Fruit fly (Drosophila melanogaster) whole organism, embryonic: ENCODE measurements around the gene BthD.

Experiments used
- Awh ChIP-seq: fragments of 200-800 bp; sonication (Bioruptor generic); IDR thresholded peaks from 2 replicates; pipeline ENCODE4, ENCODE4 v1.3.6; 2022; ENCODE audit warnings: missing biosample characterization, missing genetic modification characterization
- BtbVII ChIP-seq: fragments of 200-800 bp; sonication (Bioruptor generic); optimal IDR thresholded peaks from 3 replicates; lab custom pipeline; 2017; ENCODE audit warnings: missing biosample characterization, mild to moderate bottlenecking, missing genetic modification characterization
- CG11723 ChIP-seq: fragments of 200-800 bp; sonication (Bioruptor generic); optimal IDR thresholded peaks from 2 replicates; lab custom pipeline; 2017; ENCODE audit warnings: missing biosample characterization, mild to moderate bottlenecking, missing genetic modification characterization
- CG12942 ChIP-seq: fragments of 200-800 bp; sonication (Bioruptor generic); optimal IDR thresholded peaks from 3 replicates; lab custom pipeline; 2016; ENCODE audit warnings: missing biosample characterization, missing genetic modification characterization
- CG14441 ChIP-seq: fragments of 200-800 bp; sonication (Bioruptor generic); IDR thresholded peaks from 2 replicates; pipeline ENCODE4 v1.3.6; 2022; ENCODE audit warnings: missing biosample characterization, missing genetic modification characterization
- CG18764 ChIP-seq: fragments of 200-800 bp; sonication (Bioruptor generic); optimal IDR thresholded peaks from 3 replicates; lab custom pipeline; 2016; ENCODE audit warnings: missing biosample characterization, missing genetic modification characterization
- CG2889 ChIP-seq: fragments of 200-800 bp; sonication (Bioruptor generic); IDR thresholded peaks from 3 replicates; pipeline ENCODE4 v1.3.6; 2022; ENCODE audit warnings: missing biosample characterization, missing genetic modification characterization
- CG30431 ChIP-seq: fragments of 200-800 bp; sonication (Bioruptor generic); optimal IDR thresholded peaks from 2 replicates; lab custom pipeline; 2017; ENCODE audit warnings: missing biosample characterization, missing genetic modification characterization
- CG31441 ChIP-seq: fragments of 200-800 bp; sonication (Bioruptor generic); IDR thresholded peaks from 2 replicates; pipeline ENCODE4 v1.3.6; 2022; ENCODE audit warnings: missing biosample characterization, missing genetic modification characterization
- CG33557 ChIP-seq: fragments of 200-800 bp; sonication (Bioruptor generic); optimal IDR thresholded peaks from 2 replicates; lab custom pipeline; 2019; ENCODE audit warnings: missing biosample characterization, mild to moderate bottlenecking, missing genetic modification characterization, moderate library complexity
- CG3407 ChIP-seq: fragments of 200-800 bp; sonication (Bioruptor generic); optimal IDR thresholded peaks from 2 replicates; lab custom pipeline; 2018; ENCODE audit warnings: missing biosample characterization, mild to moderate bottlenecking, missing genetic modification characterization
- CG3847 ChIP-seq: fragments of 200-800 bp; sonication (Bioruptor generic); IDR thresholded peaks from 2 replicates; pipeline ENCODE4 v1.3.6; 2022; ENCODE audit warnings: missing biosample characterization, missing genetic modification characterization
- CG4404 ChIP-seq: fragments of 200-800 bp; sonication (Bioruptor generic); IDR thresholded peaks from 2 replicates; pipeline ENCODE4 v1.3.6; 2022; ENCODE audit warnings: missing biosample characterization, missing genetic modification characterization
- CG4424 ChIP-seq: fragments of 200-800 bp; sonication (Bioruptor generic); optimal IDR thresholded peaks from 3 replicates; lab custom pipeline; 2016; ENCODE audit warnings: missing biosample characterization, missing genetic modification characterization
- CG7556 ChIP-seq: fragments of 200-800 bp; sonication (Bioruptor generic); optimal IDR thresholded peaks from 2 replicates; lab custom pipeline; 2017; ENCODE audit warnings: missing biosample characterization, mild to moderate bottlenecking, missing genetic modification characterization
- CG7928 ChIP-seq: fragments of 200-800 bp; sonication (Bioruptor generic); optimal IDR thresholded peaks from 2 replicates; lab custom pipeline; 2017; ENCODE audit warnings: missing biosample characterization, mild to moderate bottlenecking, missing genetic modification characterization
- CG7987 ChIP-seq: fragments of 200-800 bp; sonication (Bioruptor generic); optimal IDR thresholded peaks from 2 replicates; lab custom pipeline; 2018; ENCODE audit warnings: missing biosample characterization, mild to moderate bottlenecking, missing genetic modification characterization, moderate library complexity
- CG9609 ChIP-seq: fragments of 200-800 bp; sonication (Bioruptor generic); optimal IDR thresholded peaks from 3 replicates; lab custom pipeline; 2016; ENCODE audit warnings: missing biosample characterization, missing genetic modification characterization
- CG9797 ChIP-seq: fragments of 200-800 bp; sonication (Bioruptor generic); optimal IDR thresholded peaks from 3 replicates; lab custom pipeline; 2018; ENCODE audit warnings: missing biosample characterization, mild to moderate bottlenecking, missing genetic modification characterization
- Dip2 ChIP-seq: fragments of 200-800 bp; sonication (Bioruptor generic); IDR thresholded peaks from 2 replicates; pipeline ENCODE4 v1.3.6; 2022; ENCODE audit warnings: missing biosample characterization, missing genetic modification characterization
- ERR ChIP-seq: fragments of 200-800 bp; sonication (Bioruptor generic); optimal IDR thresholded peaks from 2 replicates; lab custom pipeline; 2016; ENCODE audit warnings: missing biosample characterization, missing genetic modification characterization
- Lpt ChIP-seq: fragments of >200 bp; optimal IDR thresholded peaks from 2 replicates; lab custom pipeline; 2018; ENCODE audit warnings: missing biosample characterization, missing genetic modification characterization
- NC2β ChIP-seq: fragments of 200-800 bp; sonication (Bioruptor generic); optimal IDR thresholded peaks from 2 replicates; lab custom pipeline; 2016; ENCODE audit warnings: missing biosample characterization, missing genetic modification characterization
- ab ChIP-seq: fragments of 200-800 bp; sonication (Bioruptor generic); optimal IDR thresholded peaks from 2 replicates; lab custom pipeline; 2016; ENCODE audit warnings: missing biosample characterization, missing genetic modification characterization
- ato ChIP-seq: fragments of 200-800 bp; sonication (Bioruptor generic); IDR thresholded peaks from 2 replicates; pipeline ENCODE4 v1.3.6; 2022; ENCODE audit warnings: missing biosample characterization, missing genetic modification characterization; ENCODE audit not compliant: partially characterized antibody
- bbx ChIP-seq: fragments of 200-800 bp; sonication (Bioruptor generic); IDR thresholded peaks from 2 replicates; pipeline ENCODE4 v1.3.6; 2022; ENCODE audit warnings: missing biosample characterization, missing genetic modification characterization; ENCODE audit not compliant: partially characterized antibody
- bcd ChIP-seq: fragments of 200-800 bp; sonication (Bioruptor generic); optimal IDR thresholded peaks from 2 replicates; lab custom pipeline; 2017; ENCODE audit warnings: missing biosample characterization, mild to moderate bottlenecking, missing genetic modification characterization
- caup ChIP-seq: fragments of 200-800 bp; sonication (Bioruptor generic); optimal IDR thresholded peaks from 3 replicates; lab custom pipeline; 2017; ENCODE audit warnings: missing biosample characterization, mild to moderate bottlenecking, missing genetic modification characterization, moderate library complexity; ENCODE audit not compliant: severe bottlenecking
- dati ChIP-seq: fragments of 200-800 bp; sonication (Bioruptor generic); IDR thresholded peaks from 2 replicates; pipeline ENCODE4 v1.3.6; 2022; ENCODE audit warnings: missing biosample characterization, missing genetic modification characterization
- dimm ChIP-seq: fragments of 200-800 bp; sonication (Bioruptor generic); IDR thresholded peaks from 2 replicates; pipeline ENCODE4 v1.3.6; 2022; ENCODE audit warnings: missing biosample characterization, missing genetic modification characterization
- esg ChIP-seq: fragments of 200-800 bp; sonication (Bioruptor generic); conservative IDR thresholded peaks from 2 replicates; pipeline ENCODE4 v1.3.6; 2022; ENCODE audit warnings: missing biosample characterization, missing genetic modification characterization
- eyg ChIP-seq: fragments of 200-800 bp; sonication (Bioruptor generic); optimal IDR thresholded peaks from 3 replicates; lab custom pipeline; 2016; ENCODE audit warnings: missing biosample characterization, missing genetic modification characterization
- fd3F ChIP-seq: fragments of 200-800 bp; sonication (Bioruptor generic); optimal IDR thresholded peaks from 2 replicates; lab custom pipeline; 2018; ENCODE audit warnings: missing biosample characterization, mild to moderate bottlenecking, missing genetic modification characterization, moderate library complexity
- gcm2 ChIP-seq: fragments of 200-800 bp; sonication (Bioruptor generic); optimal IDR thresholded peaks from 2 replicates; lab custom pipeline; 2016; ENCODE audit warnings: missing biosample characterization, missing genetic modification characterization
- grn ChIP-seq: fragments of 200-800 bp; sonication (Bioruptor generic); optimal IDR thresholded peaks from 3 replicates; lab custom pipeline; 2017; ENCODE audit warnings: missing biosample characterization, missing genetic modification characterization
- jigr1 ChIP-seq: fragments of 200-800 bp; sonication (Bioruptor generic); IDR thresholded peaks from 3 replicates; pipeline ENCODE4 v1.3.6; 2022; ENCODE audit warnings: missing biosample characterization, missing genetic modification characterization
- jumu ChIP-seq: fragments of 200-800 bp; sonication (Bioruptor generic); optimal IDR thresholded peaks from 3 replicates; lab custom pipeline; 2016; ENCODE audit warnings: missing biosample characterization, missing genetic modification characterization
- mld ChIP-seq: fragments of 200-800 bp; sonication (Bioruptor generic); IDR thresholded peaks from 3 replicates; pipeline ENCODE4 v1.3.6; 2022; ENCODE audit warnings: missing biosample characterization, missing genetic modification characterization; ENCODE audit not compliant: partially characterized antibody
- nmo ChIP-seq: fragments of 200-800 bp; sonication (Bioruptor generic); optimal IDR thresholded peaks from 2 replicates; lab custom pipeline; 2018; ENCODE audit warnings: missing biosample characterization, mild to moderate bottlenecking, missing genetic modification characterization, moderate library complexity
- pb ChIP-seq: fragments of 200-800 bp; sonication (Bioruptor generic); optimal IDR thresholded peaks from 3 replicates; lab custom pipeline; 2016; ENCODE audit warnings: missing biosample characterization, missing genetic modification characterization
- phol ChIP-seq: fragments of 200-800 bp; sonication (Bioruptor generic); optimal IDR thresholded peaks from 3 replicates; lab custom pipeline; 2018; ENCODE audit warnings: missing biosample characterization, mild to moderate bottlenecking, missing genetic modification characterization, moderate library complexity
- pnt ChIP-seq: fragments of 200-800 bp; sonication (Bioruptor generic); optimal IDR thresholded peaks from 3 replicates; lab custom pipeline; 2016; ENCODE audit warnings: missing biosample characterization, missing genetic modification characterization
- prd ChIP-seq, 3 experiments: fragments of >200 bp in 2 of 3; fragments of 200-800 bp in 1 of 3; sonication (Bioruptor generic) in 1 of 3; optimal IDR thresholded peaks in 2 of 3; IDR thresholded peaks in 1 of 3; 2 replicates in 2 of 3; 3 replicates in 1 of 3; pipeline versions ENCODE4 v1.3.6 to Lab custom; 2017 to 2022; ENCODE audit warnings: missing biosample characterization in 1 of 3, missing genetic modification characterization in 1 of 3
- psq ChIP-seq: fragments of 200-800 bp; sonication (Bioruptor generic); optimal IDR thresholded peaks from 2 replicates; lab custom pipeline; 2017; ENCODE audit warnings: missing biosample characterization, missing genetic modification characterization
- pzg ChIP-seq: fragments of 200-800 bp; sonication (Bioruptor generic); optimal IDR thresholded peaks from 3 replicates; lab custom pipeline; 2018; ENCODE audit warnings: missing biosample characterization, mild to moderate bottlenecking, missing genetic modification characterization, moderate library complexity
- slbo ChIP-seq: fragments of 200-800 bp; sonication (Bioruptor generic); IDR thresholded peaks from 2 replicates; pipeline ENCODE4 v1.3.6; 2022; ENCODE audit warnings: missing biosample characterization, missing genetic modification characterization
- sr ChIP-seq: fragments of 200-800 bp; sonication (Bioruptor generic); IDR thresholded peaks from 3 replicates; pipeline ENCODE4 v1.3.6; 2022; ENCODE audit warnings: missing biosample characterization, missing genetic modification characterization
- sug ChIP-seq: fragments of 200-800 bp; optimal IDR thresholded peaks from 2 replicates; lab custom pipeline; 2019; ENCODE audit warnings: missing biosample characterization, mild to moderate bottlenecking, missing genetic modification characterization, moderate library complexity
- wek ChIP-seq: fragments of 200-800 bp; sonication (Bioruptor generic); optimal IDR thresholded peaks from 3 replicates; lab custom pipeline; 2018; ENCODE audit warnings: missing biosample characterization, mild to moderate bottlenecking, missing genetic modification characterization, moderate library complexity

The BthD gene

DNA sequence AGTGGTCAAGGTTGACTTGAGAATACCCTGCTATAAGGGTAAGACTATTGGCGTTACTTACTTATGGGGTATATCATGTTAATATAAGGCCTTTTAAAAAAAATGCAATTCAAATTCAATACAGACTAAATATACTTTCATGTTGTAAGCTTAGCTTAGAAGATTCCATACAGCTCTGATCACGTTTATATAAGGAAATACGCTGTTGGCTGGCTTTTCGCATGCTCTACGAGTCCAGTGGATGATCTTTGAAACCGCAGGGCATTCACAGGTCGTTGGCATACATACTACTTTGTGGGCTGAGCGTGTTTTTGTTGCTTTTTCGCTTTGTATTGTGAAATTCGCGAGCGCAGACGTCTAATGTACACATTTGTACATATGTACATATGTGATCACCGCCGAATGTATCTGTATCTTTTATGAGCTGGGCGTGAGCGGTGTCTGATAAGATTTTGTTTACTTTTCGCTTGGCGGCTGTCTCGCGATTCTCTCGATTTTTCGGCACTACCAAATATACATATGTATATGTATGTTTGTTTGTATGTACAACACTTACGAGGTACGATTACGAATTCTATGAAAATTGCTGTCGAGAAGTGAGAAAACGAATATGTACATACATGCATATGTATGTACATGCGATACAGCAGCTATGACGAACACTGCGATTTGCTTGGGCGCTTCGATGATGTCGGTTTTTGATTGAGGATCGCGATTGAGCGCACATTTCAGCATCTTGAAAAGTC, 22.5 kb downstream of the BthD start (continued):
- peak; percentile 50 for TF ChIP-seq CG3847 (GFP tag; lab: Robert Waterston, UW)
- peak; percentile 3 for TF ChIP-seq CG33557 (GFP tag; lab: Kevin White, UChicago)
- peak; percentile 14 for TF ChIP-seq CG9609 (GFP tag; lab: Kevin White, UChicago)
- TF ChIP-seq CG7556 = peak; percentile 50
- no peak for TF ChIP-seq bbx (GFP tag; lab: Robert Waterston, UW)
- no peak for TF ChIP-seq pnt
- TF ChIP-seq ato (GFP tag; lab: Robert Waterston, UW) = no peak
- TF ChIP-seq jumu = no peak
- TF ChIP-seq ab (GFP tag; lab: Kevin White, UChicago) = no peak
- no peak for TF ChIP-seq gcm2 (GFP tag; lab: Kevin White, UChicago)
- TF ChIP-seq NC2β (GFP tag; lab: Kevin White, UChicago) = no peak
- TF ChIP-seq BtbVII (GFP tag; lab: Kevin White, UChicago) = peak; percentile 57
- no peak for TF ChIP-seq dati
- TF ChIP-seq CG12942 (GFP tag; lab: Kevin White, UChicago) = peak; percentile 20
- TF ChIP-seq prd (optimal IDR thresholded peaks at IDR 0.05; lab: Kevin White, UChicago) = no peak
- TF ChIP-seq prd (GFP tag; IDR thresholded peaks at IDR 0.05; lab: Robert Waterston, UW) = peak; percentile 54
- TF ChIP-seq Dip2 (GFP tag; lab: Robert Waterston, UW) = no peak
- TF ChIP-seq CG7987 = peak; percentile 63
- no peak for TF ChIP-seq eyg (GFP tag; lab: Kevin White, UChicago)
- TF ChIP-seq pb (GFP tag; lab: Kevin White, UChicago) = no peak
- TF ChIP-seq CG4404 (GFP tag; lab: Robert Waterston, UW) = no peak
- TF ChIP-seq CG31441 (GFP tag; lab: Robert Waterston, UW) = peak; percentile 40; the same call in 1 of the 2 replicates
- TF ChIP-seq sr = 0 out of 3 replicates have a peak, but pooled peaks have one; percentile 18
- TF ChIP-seq CG30431 (GFP tag; lab: Kevin White, UChicago) = no peak
- TF ChIP-seq pzg (GFP tag; lab: Kevin White, UChicago) = no peak
- TF ChIP-seq CG3407 = no peak
- no peak for TF ChIP-seq mld
- TF ChIP-seq caup = peak; percentile 71
- no peak for TF ChIP-seq dimm (GFP tag; lab: Robert Waterston, UW)
- no peak for TF ChIP-seq CG4424
- 0 out of 2 replicates have a peak, but pooled peaks have one; percentile 17 for TF ChIP-seq esg (GFP tag; lab: Robert Waterston, UW)
- TF ChIP-seq Lpt (GFP tag; lab: Kevin White, UChicago) = no peak
- TF ChIP-seq bcd = peak; percentile 33
- TF ChIP-seq CG14441 (GFP tag; lab: Robert Waterston, UW) = no peak
- no peak for TF ChIP-seq phol (tag; lab: Kevin White, UChicago)
- TF ChIP-seq CG7928 (GFP tag; lab: Kevin White, UChicago) = no peak
- no peak for TF ChIP-seq psq
- TF ChIP-seq fd3F (GFP tag; lab: Kevin White, UChicago) = peak; percentile 28
- peak; percentile 61 for TF ChIP-seq slbo (GFP tag; lab: Robert Waterston, UW)
- TF ChIP-seq ERR (GFP tag; lab: Kevin White, UChicago) = peak; percentile 38
- TF ChIP-seq wek (GFP tag; lab: Kevin White, UChicago) = peak; percentile 77
- peak; percentile 61; the same call in 1 of the 2 replicates for TF ChIP-seq Awh
- TF ChIP-seq jigr1 (GFP tag; lab: Robert Waterston, UW) = no peak
- TF ChIP-seq CG11723 (GFP tag; lab: Kevin White, UChicago) = no peak
- peak; percentile 24 for TF ChIP-seq CG18764 (GFP tag; lab: Kevin White, UChicago)
- peak; percentile 63 for TF ChIP-seq sug (tag; lab: Kevin White, UChicago)
- TF ChIP-seq nmo (GFP tag; lab: Kevin White, UChicago) = peak; percentile 19
- TF ChIP-seq CG9797 = no peak
- TF ChIP-seq CG2889 (GFP tag; lab: Robert Waterston, UW) = no peak
- TF ChIP-seq grn (GFP tag; lab: Kevin White, UChicago) = no peak
